Worm (Caenorhabditis elegans): Measurements from ENCODE around the gene C14B9.8.

Gene C14B9.8

DNA sequence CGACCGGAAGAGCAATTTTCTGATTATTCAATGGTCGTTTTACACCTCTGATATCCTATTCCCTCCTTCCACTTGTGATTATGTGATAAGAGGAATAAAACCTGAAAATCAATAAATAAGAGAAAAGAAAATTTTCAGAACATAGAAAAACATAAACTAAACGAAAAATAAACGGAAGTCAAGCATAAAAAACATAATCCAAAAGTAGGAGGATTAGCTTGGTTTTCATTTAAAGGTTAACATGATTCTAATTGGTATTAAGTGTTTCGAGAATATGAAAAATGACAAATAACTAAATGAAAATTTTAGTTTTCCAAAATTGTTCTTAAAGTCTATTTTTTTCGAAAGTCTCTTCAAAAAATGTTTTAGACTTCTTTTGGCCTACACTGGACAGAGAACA is 23.3 kb downstream of the C14B9.8 start, which contains the start of gene gei-8:
TSS of gene gei-8 (minus strand) at position 101 of the 400 bp plus-strand sequence.
- TF ChIP-seq nhr-11 (tag; optimal IDR thresholded peaks at IDR 0.05) = no peak
- no peak for TF ChIP-seq nhr-12 (tag; optimal IDR thresholded peaks at IDR 0.05)
- no peak for TF ChIP-seq elt-3 (tag; optimal IDR thresholded peaks at IDR 0.05)
- TF ChIP-seq egl-27 (tag; optimal IDR thresholded peaks at IDR 0.05) = no peak
- TF ChIP-seq nhr-76 (tag; optimal IDR thresholded peaks at IDR 0.05) = no peak
- no peak for TF ChIP-seq ceh-16 (tag; optimal IDR thresholded peaks at IDR 0.05)
- no peak for TF ChIP-seq unc-39 (tag; optimal IDR thresholded peaks at IDR 0.05)
- TF ChIP-seq ZK546.5 (tag; optimal IDR thresholded peaks at IDR 0.05) = no peak
- no peak for TF ChIP-seq mdl-1 (tag; optimal IDR thresholded peaks at IDR 0.05)
- no peak for TF ChIP-seq hmg-11 (tag; optimal IDR thresholded peaks at IDR 0.05)
- no peak for TF ChIP-seq ama-1 (optimal IDR thresholded peaks at IDR 0.05)
- no peak for TF ChIP-seq lsy-12 (tag; optimal IDR thresholded peaks at IDR 0.05)
- no peak for TF ChIP-seq egl-5 (tag; optimal IDR thresholded peaks at IDR 0.05)

DNA sequence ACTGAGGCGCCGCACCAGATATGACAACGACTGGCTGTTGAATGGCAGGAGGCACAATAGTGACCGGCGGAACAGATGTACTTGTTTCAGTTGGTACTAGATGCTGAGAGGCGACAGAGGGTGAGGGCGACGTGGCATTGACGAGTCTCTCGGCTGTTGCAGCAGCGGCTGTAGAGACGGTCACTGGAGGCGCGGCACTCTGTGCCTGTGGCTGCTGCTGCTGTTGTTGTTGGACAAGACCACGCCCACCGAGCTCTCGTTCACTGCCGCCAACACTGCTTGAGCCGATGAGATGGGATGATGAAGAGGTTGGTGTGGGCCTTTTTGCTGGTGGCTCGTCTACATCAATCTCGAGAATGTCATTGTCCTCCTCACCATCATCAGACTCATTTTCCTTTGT is 27.3 kb downstream of the C14B9.8 start:
- TF ChIP-seq pha-4 (tag; optimal IDR thresholded peaks at IDR 0.05) = no peak
- TF ChIP-seq ceh-28 (tag; optimal IDR thresholded peaks at IDR 0.05) = no peak
- TF ChIP-seq nhr-237 (tag; optimal IDR thresholded peaks at IDR 0.05) = no peak
- TF ChIP-seq snpc-4 (tag; optimal IDR thresholded peaks at IDR 0.05) = no peak
- no peak for TF ChIP-seq ZK546.5 (tag; optimal IDR thresholded peaks at IDR 0.05)
- TF ChIP-seq lin-15B (tag; optimal IDR thresholded peaks at IDR 0.05) = no peak
- no peak for TF ChIP-seq ceh-9 (tag; optimal IDR thresholded peaks at IDR 0.05)

DNA sequence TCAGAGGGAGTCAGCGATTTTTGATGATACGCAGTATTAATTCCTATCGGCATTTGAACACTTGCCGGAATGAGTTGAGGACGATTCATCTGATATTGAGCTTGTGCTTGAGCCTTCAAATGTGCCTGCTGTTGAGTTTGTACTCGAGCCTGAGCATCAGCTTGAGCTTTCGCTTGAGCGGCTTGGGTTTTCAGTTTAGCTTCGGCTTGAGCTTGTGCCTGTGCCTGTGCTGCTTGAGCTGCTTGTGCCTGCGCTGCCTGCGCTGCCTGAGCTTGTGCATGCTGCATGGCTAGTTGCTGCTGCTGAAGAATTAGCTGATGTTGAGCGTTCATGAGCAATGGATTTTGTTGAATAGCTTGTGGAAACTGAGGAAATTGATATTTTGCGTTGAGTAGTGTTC is 28.6 kb downstream of the C14B9.8 start:
- TF ChIP-seq nhr-237 (tag; optimal IDR thresholded peaks at IDR 0.05) = no peak
- TF ChIP-seq ztf-4 (tag; optimal IDR thresholded peaks at IDR 0.05) = no peak
- TF ChIP-seq mdl-1 (tag; optimal IDR thresholded peaks at IDR 0.05) = no peak
- no peak for TF ChIP-seq mml-1 (tag; optimal IDR thresholded peaks at IDR 0.05)
- no peak for TF ChIP-seq snpc-4 (tag; optimal IDR thresholded peaks at IDR 0.05)
- TF ChIP-seq ztf-11 (tag; optimal IDR thresholded peaks at IDR 0.05) = no peak
- TF ChIP-seq elt-3 (tag; optimal IDR thresholded peaks at IDR 0.05) = no peak
- TF ChIP-seq nhr-67 (tag; optimal IDR thresholded peaks at IDR 0.05) = no peak
- TF ChIP-seq sea-2 (GFP tag; optimal IDR thresholded peaks at IDR 0.05) = no peak
- no peak for TF ChIP-seq ceh-28 (tag; optimal IDR thresholded peaks at IDR 0.05)
- TF ChIP-seq lin-15B (tag; optimal IDR thresholded peaks at IDR 0.05) = no peak
- TF ChIP-seq skn-1 (tag; optimal IDR thresholded peaks at IDR 0.05) = no peak
- no peak for TF ChIP-seq ceh-82 (tag; optimal IDR thresholded peaks at IDR 0.05)
- TF ChIP-seq lin-39 (tag; optimal IDR thresholded peaks at IDR 0.05) = no peak
- TF ChIP-seq R02D3.7 (tag; optimal IDR thresholded peaks at IDR 0.05) = no peak

DNA sequence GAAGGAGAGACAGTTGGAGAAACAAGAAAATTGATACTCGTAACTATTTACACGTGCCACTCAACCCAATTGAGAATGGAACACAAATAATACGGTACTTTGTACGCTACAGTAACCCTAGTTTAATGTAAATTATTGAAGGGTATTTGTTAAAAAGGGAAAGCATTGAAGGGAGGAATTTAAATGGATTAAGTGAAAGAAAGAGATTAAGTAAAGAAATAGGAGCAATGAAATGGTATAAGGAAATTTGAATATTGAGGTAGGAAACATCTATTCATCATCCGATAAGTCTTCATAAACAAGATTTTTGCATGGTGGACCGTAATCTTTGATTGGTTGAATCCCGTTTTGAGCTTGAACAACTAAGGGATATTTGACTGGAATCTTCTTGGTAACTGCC is 33.1 kb downstream of the C14B9.8 start:
- no peak for TF ChIP-seq lin-39 (tag; optimal IDR thresholded peaks at IDR 0.05)
- TF ChIP-seq nfya-1 (tag; optimal IDR thresholded peaks at IDR 0.05; ENCODE audit: insufficient read depth) = no peak
- TF ChIP-seq ceh-28 (tag; optimal IDR thresholded peaks at IDR 0.05) = no peak
- TF ChIP-seq fos-1 (tag; optimal IDR thresholded peaks at IDR 0.05) = no peak
- peak; percentile 36 for TF ChIP-seq nhr-43 (tag; optimal IDR thresholded peaks at IDR 0.05; ENCODE audit: poor library complexity, severe bottlenecking)

DNA sequence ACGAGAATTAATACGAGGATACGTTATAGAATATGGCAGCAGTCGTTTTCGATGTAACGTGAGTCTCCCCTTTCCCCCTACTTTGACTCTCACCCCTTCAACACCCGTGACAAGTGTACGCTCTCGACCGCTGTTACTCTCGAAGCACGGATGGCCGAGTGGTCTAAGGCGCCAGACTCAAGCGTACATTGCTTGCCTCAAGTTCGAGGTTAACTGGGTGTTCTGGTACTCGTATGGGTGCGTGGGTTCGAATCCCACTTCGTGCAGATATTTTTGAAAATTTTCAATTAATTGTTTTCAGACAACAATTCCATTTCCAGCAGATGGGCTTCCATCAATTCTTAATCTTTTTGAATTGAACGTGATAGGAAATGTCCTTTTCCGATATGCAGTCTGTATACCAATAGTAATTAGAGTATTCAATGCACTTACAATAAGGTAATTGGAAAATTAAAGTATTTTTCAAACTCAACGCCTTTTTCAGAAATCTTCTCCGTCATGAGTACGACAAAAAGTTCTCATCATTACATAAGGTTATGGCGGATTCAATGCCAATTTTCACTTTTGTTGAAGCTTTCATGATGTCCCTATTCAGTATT is 34.9 kb downstream of the C14B9.8 start:
- TF ChIP-seq nhr-25 (tag; optimal IDR thresholded peaks at IDR 0.05) (peak; percentile 17), mml-1 (tag; optimal IDR thresholded peaks at IDR 0.05) (no peak), nhr-28 (tag; optimal IDR thresholded peaks at IDR 0.05) (no peak), jun-1 (tag; optimal IDR thresholded peaks at IDR 0.05) (peak; percentile 64), zag-1 (tag; optimal IDR thresholded peaks at IDR 0.05) (no peak), nhr-77 (tag; optimal IDR thresholded peaks at IDR 0.05) (no peak), nhr-23 (tag; optimal IDR thresholded peaks at IDR 0.05) (peak; percentile 29), lin-15B (tag; optimal IDR thresholded peaks at IDR 0.05) (peak; percentile 36), nfya-1 (tag; optimal IDR thresholded peaks at IDR 0.05; ENCODE audit: insufficient read depth) (peak; percentile 69), lsy-12 (tag; optimal IDR thresholded peaks at IDR 0.05) (peak; percentile 66), lin-39 (tag; optimal IDR thresholded peaks at IDR 0.05) (peak; percentile 80), fkh-2 (tag; optimal IDR thresholded peaks at IDR 0.05) (no peak), sea-2 (GFP tag; optimal IDR thresholded peaks at IDR 0.05) (no peak), nhr-11 (tag; optimal IDR thresholded peaks at IDR 0.05) (no peak), ceh-82 (tag; optimal IDR thresholded peaks at IDR 0.05) (no peak), snpc-4 (tag; optimal IDR thresholded peaks at IDR 0.05) (peak; percentile 23), egl-5 (tag; optimal IDR thresholded peaks at IDR 0.05) (peak; percentile 33), aly-2 (tag; optimal IDR thresholded peaks at IDR 0.05) (no peak), ceh-16 (tag; optimal IDR thresholded peaks at IDR 0.05) (no peak), pqm-1 (tag; optimal IDR thresholded peaks at IDR 0.05) (no peak), nhr-12 (tag; optimal IDR thresholded peaks at IDR 0.05) (no peak), fkh-10 (GFP tag; optimal IDR thresholded peaks at IDR 0.05) (no peak), elt-1 (tag; optimal IDR thresholded peaks at IDR 0.05) (no peak), ceh-9 (tag; optimal IDR thresholded peaks at IDR 0.05) (no peak), nhr-43 (tag; optimal IDR thresholded peaks at IDR 0.05; ENCODE audit: poor library complexity, severe bottlenecking) (peak; percentile 87), nhr-237 (tag; optimal IDR thresholded peaks at IDR 0.05) (no peak), ceh-28 (tag; optimal IDR thresholded peaks at IDR 0.05) (no peak), pha-4 (tag; optimal IDR thresholded peaks at IDR 0.05) (peak; percentile 74), egl-27 (tag; optimal IDR thresholded peaks at IDR 0.05) (peak; percentile 74), ama-1 (optimal IDR thresholded peaks at IDR 0.05) (peak; percentile 68), elt-2 (tag; optimal IDR thresholded peaks at IDR 0.05) (peak; percentile 35)

All from whole organism, L3 larva.